Fruit fly (Drosophila melanogaster) Kc167 (cell line): Measurements from ENCODE around the gene clumsy.

Experiments
- Myc ChIP-seq: fragments of >200 bp; optimal IDR thresholded peaks from 2 replicates; lab custom pipeline; 2017; ENCODE audit warnings: missing external identifiers
- Sin3A ChIP-seq: fragments of >200 bp; optimal IDR thresholded peaks from 2 replicates; lab custom pipeline; 2018; ENCODE audit warnings: missing external identifiers
- h ChIP-seq: fragments of >200 bp; optimal IDR thresholded peaks from 3 replicates; lab custom pipeline; 2018; ENCODE audit warnings: missing external identifiers
- ttk ChIP-seq: sonication (Bioruptor generic); optimal IDR thresholded peaks from 2 replicates; lab custom pipeline; 2017; ENCODE audit warnings: missing external identifiers

DNA sequence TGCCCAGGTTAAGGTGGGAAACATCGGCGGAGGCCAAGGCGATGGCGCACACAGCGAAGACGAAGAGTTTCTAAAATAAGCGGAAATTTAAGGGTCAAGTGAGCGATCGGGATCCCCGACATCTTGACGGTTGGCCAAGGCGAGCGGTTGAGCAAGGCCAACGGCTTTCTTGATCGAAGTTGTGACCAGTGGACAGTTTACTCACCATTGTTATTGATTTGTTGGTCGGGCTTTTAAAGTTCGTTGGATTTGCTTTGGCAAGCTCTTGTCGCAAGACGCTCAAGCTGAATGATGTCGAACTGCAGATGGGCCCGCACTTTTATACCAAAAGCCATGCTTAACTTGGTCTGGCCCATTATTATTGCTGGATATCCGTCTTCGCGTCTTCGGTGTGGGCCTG is 27.1 kb downstream of the clumsy start:
- TF ChIP-seq ttk: no peak
- no peak for TF ChIP-seq Sin3A
- TF ChIP-seq Myc: no peak
- TF ChIP-seq h (lab: Kevin White, UChicago): no peak
